Fruit fly (Drosophila melanogaster) whole organism, embryonic: ENCODE measurements around the gene obst-F.

Experiments used
- CG10321 ChIP-seq: fragments of 200-800 bp; sonication (Bioruptor generic); IDR thresholded peaks from 2 replicates; pipeline ENCODE4 v1.3.6; 2022; ENCODE audit warnings: missing biosample characterization, missing genetic modification characterization
- CG10543 ChIP-seq: fragments of 200-800 bp; sonication (Bioruptor generic); optimal IDR thresholded peaks from 3 replicates; lab custom pipeline; 2017; ENCODE audit warnings: missing biosample characterization, mild to moderate bottlenecking, missing genetic modification characterization, moderate library complexity
- CG10979 ChIP-seq: fragments of 200-800 bp; sonication (Bioruptor generic); optimal IDR thresholded peaks from 2 replicates; lab custom pipeline; 2018; ENCODE audit warnings: missing biosample characterization, mild to moderate bottlenecking, missing genetic modification characterization, moderate library complexity
- CG11504 ChIP-seq: fragments of 200-800 bp; sonication (Bioruptor generic); optimal IDR thresholded peaks from 3 replicates; lab custom pipeline; 2019; ENCODE audit warnings: missing biosample characterization, mild to moderate bottlenecking, missing genetic modification characterization, moderate library complexity
- CG12769 ChIP-seq: fragments of 200-800 bp; sonication (Bioruptor generic); optimal IDR thresholded peaks from 2 replicates; lab custom pipeline; 2019; ENCODE audit warnings: missing biosample characterization, mild to moderate bottlenecking, missing genetic modification characterization, moderate library complexity
- CG17361 ChIP-seq: fragments of 200-800 bp; sonication (Bioruptor generic); IDR thresholded peaks from 3 replicates; pipeline ENCODE4 v1.3.6; 2022; ENCODE audit warnings: missing biosample characterization, missing genetic modification characterization
- CG18764 ChIP-seq: fragments of 200-800 bp; sonication (Bioruptor generic); optimal IDR thresholded peaks from 3 replicates; lab custom pipeline; 2016; ENCODE audit warnings: missing biosample characterization, missing genetic modification characterization
- CG34376 ChIP-seq: fragments of 200-800 bp; sonication (Bioruptor generic); optimal IDR thresholded peaks from 2 replicates; lab custom pipeline; 2018; ENCODE audit warnings: missing biosample characterization, mild to moderate bottlenecking, missing genetic modification characterization
- CG34422 ChIP-seq: fragments of 200-800 bp; sonication (Bioruptor generic); IDR thresholded peaks from 3 replicates; pipeline ENCODE4 v1.3.6; 2022; ENCODE audit warnings: missing biosample characterization, missing genetic modification characterization
- CG5180 ChIP-seq: fragments of 200-800 bp; sonication (Bioruptor generic); optimal IDR thresholded peaks from 3 replicates; lab custom pipeline; 2017; ENCODE audit warnings: missing biosample characterization, missing genetic modification characterization, mild to moderate bottlenecking, moderate library complexity, missing genetic modification reagents
- CG9932 ChIP-seq: fragments of 200-800 bp; sonication (Bioruptor generic); IDR thresholded peaks from 2 replicates; pipeline ENCODE4 v1.3.6; 2022; ENCODE audit warnings: missing biosample characterization, missing genetic modification characterization
- Ets65A ChIP-seq: fragments of 200-800 bp; sonication (Bioruptor generic); peaks from one replicate; lab custom pipeline; 2016; ENCODE audit warnings: missing biosample characterization, missing genetic modification characterization
- GATAe ChIP-seq: fragments of 200-800 bp; sonication (Bioruptor generic); conservative IDR thresholded peaks from 2 replicates; pipeline ENCODE4 v1.3.6; 2022; ENCODE audit warnings: missing biosample characterization, missing genetic modification characterization
- Gsc ChIP-seq: fragments of 200-800 bp; sonication (Bioruptor generic); IDR thresholded peaks from 2 replicates; pipeline ENCODE4 v1.3.6; 2022; ENCODE audit warnings: missing biosample characterization, missing genetic modification characterization
- H2.0 ChIP-seq: fragments of 200-800 bp; sonication (Bioruptor generic); IDR thresholded peaks from 2 replicates; pipeline ENCODE4 v1.3.6; 2022; ENCODE audit warnings: missing biosample characterization, missing genetic modification characterization
- HmgZ ChIP-seq: fragments of 200-800 bp; sonication (Bioruptor generic); optimal IDR thresholded peaks from 2 replicates; lab custom pipeline; 2018; ENCODE audit warnings: missing biosample characterization, mild to moderate bottlenecking, missing genetic modification characterization
- Hmx ChIP-seq: fragments of 200-800 bp; sonication (Bioruptor generic); optimal IDR thresholded peaks from 2 replicates; lab custom pipeline; 2016; ENCODE audit warnings: missing biosample characterization, missing genetic modification characterization
- Hr3 ChIP-seq: fragments of 200-800 bp; sonication (Bioruptor generic); optimal IDR thresholded peaks from 3 replicates; lab custom pipeline; 2016; ENCODE audit warnings: missing biosample characterization, missing genetic modification characterization
- Hr51 ChIP-seq, 2 experiments: fragments of 200-800 bp; sonication (Bioruptor generic); optimal IDR thresholded peaks; 2 replicates in 1 of 2; 3 replicates in 1 of 2; lab custom pipeline; 2016 to 2018; ENCODE audit warnings: missing biosample characterization in 2 of 2, missing genetic modification characterization in 2 of 2, mild to moderate bottlenecking in 1 of 2, moderate library complexity in 1 of 2
- Med ChIP-seq: fragments of 200-800 bp; sonication (Bioruptor generic); peaks from one replicate; lab custom pipeline; 2016; ENCODE audit warnings: missing biosample characterization, missing genetic modification characterization, mild to moderate bottlenecking, inconsistent platforms, moderate library complexity
- Pdp1 ChIP-seq, 2 experiments: fragments of 200-800 bp; sonication (Bioruptor generic); optimal IDR thresholded peaks; 3 replicates each; lab custom pipeline; 2016; ENCODE audit warnings: missing biosample characterization in 2 of 2, missing genetic modification characterization in 2 of 2, mild to moderate bottlenecking in 1 of 2, moderate library complexity in 1 of 2
- Ptx1 ChIP-seq: fragments of 200-800 bp; sonication (Bioruptor generic); IDR thresholded peaks from 2 replicates; pipeline ENCODE4 v1.3.6; 2022; ENCODE audit warnings: missing biosample characterization, missing genetic modification characterization
- Rfx ChIP-seq: fragments of 200-800 bp; sonication (Bioruptor generic); IDR thresholded peaks from 2 replicates; pipeline ENCODE4 v1.3.6; 2022; ENCODE audit warnings: missing biosample characterization, missing genetic modification characterization
- Stat92E ChIP-seq, 3 experiments: fragments of >200 bp in 2 of 3; fragments of 200-800 bp in 1 of 3; sonication (Bioruptor generic) in 1 of 3; optimal IDR thresholded peaks; 2 replicates each; lab custom pipeline; 2017 to 2019; ENCODE audit warnings: missing biosample characterization in 3 of 3, missing genetic modification characterization in 3 of 3, mild to moderate bottlenecking in 1 of 3, moderate library complexity in 1 of 3
- Xbp1 ChIP-seq: fragments of 200-800 bp; sonication (Bioruptor generic); optimal IDR thresholded peaks from 3 replicates; lab custom pipeline; 2016; ENCODE audit warnings: missing biosample characterization, mild to moderate bottlenecking, missing genetic modification characterization
- bcd ChIP-seq: fragments of 200-800 bp; sonication (Bioruptor generic); optimal IDR thresholded peaks from 2 replicates; lab custom pipeline; 2017; ENCODE audit warnings: missing biosample characterization, mild to moderate bottlenecking, missing genetic modification characterization
- caup ChIP-seq: fragments of 200-800 bp; sonication (Bioruptor generic); optimal IDR thresholded peaks from 3 replicates; lab custom pipeline; 2017; ENCODE audit warnings: missing biosample characterization, mild to moderate bottlenecking, missing genetic modification characterization, moderate library complexity; ENCODE audit not compliant: severe bottlenecking
- chinmo ChIP-seq: fragments of 200-800 bp; sonication (Bioruptor generic); IDR thresholded peaks from 4 replicates; pipeline ENCODE4 v1.3.6; 2022; ENCODE audit warnings: missing biosample characterization, missing genetic modification characterization; ENCODE audit not compliant: partially characterized antibody
- exex ChIP-seq: fragments of 200-800 bp; sonication (Bioruptor generic); optimal IDR thresholded peaks from 4 replicates; lab custom pipeline; 2018; ENCODE audit warnings: missing biosample characterization, mild to moderate bottlenecking, missing genetic modification characterization, moderate library complexity
- fd64A ChIP-seq: fragments of 200-800 bp; sonication (Bioruptor generic); optimal IDR thresholded peaks from 3 replicates; lab custom pipeline; 2018; ENCODE audit warnings: missing biosample characterization, mild to moderate bottlenecking, missing genetic modification characterization
- gem ChIP-seq: fragments of 200-800 bp; sonication (Bioruptor generic); optimal IDR thresholded peaks from 2 replicates; lab custom pipeline; 2019; ENCODE audit warnings: missing biosample characterization, mild to moderate bottlenecking, missing genetic modification characterization, moderate library complexity
- gfzf ChIP-seq: fragments of 200-800 bp; sonication (Bioruptor generic); optimal IDR thresholded peaks from 2 replicates; lab custom pipeline; 2016; ENCODE audit warnings: missing biosample characterization, mild to moderate bottlenecking, missing genetic modification characterization, moderate library complexity
- grau ChIP-seq: fragments of 200-800 bp; optimal IDR thresholded peaks from 3 replicates; lab custom pipeline; 2019; ENCODE audit warnings: missing biosample characterization, mild to moderate bottlenecking, missing genetic modification characterization, moderate library complexity
- lab ChIP-seq: fragments of 200-800 bp; sonication (Bioruptor generic); optimal IDR thresholded peaks from 3 replicates; lab custom pipeline; 2017; ENCODE audit warnings: missing biosample characterization, missing genetic modification characterization, mild to moderate bottlenecking, moderate library complexity, missing genetic modification reagents
- pan ChIP-seq, 4 experiments: fragments of >200 bp in 3 of 4; fragments of 200-800 bp in 1 of 4; sonication (Bioruptor generic) in 1 of 4; optimal IDR thresholded peaks in 3 of 4; IDR thresholded peaks in 1 of 4; 2 replicates each; pipeline versions ENCODE4 v1.3.6 to Lab custom; 2017 to 2022; ENCODE audit warnings: missing biosample characterization in 2 of 4, missing genetic modification characterization in 2 of 4, mixed read lengths in 1 of 4
- row ChIP-seq: fragments of 200-800 bp; sonication (Bioruptor generic); IDR thresholded peaks from 3 replicates; pipeline ENCODE4 v1.3.6; 2022; ENCODE audit warnings: missing biosample characterization, missing genetic modification characterization
- sug ChIP-seq: fragments of 200-800 bp; optimal IDR thresholded peaks from 2 replicates; lab custom pipeline; 2019; ENCODE audit warnings: missing biosample characterization, mild to moderate bottlenecking, missing genetic modification characterization, moderate library complexity
- tgo ChIP-seq: fragments of 200-800 bp; sonication (Bioruptor generic); IDR thresholded peaks from 3 replicates; pipeline ENCODE4 v1.3.6; 2022; ENCODE audit warnings: missing biosample characterization, missing genetic modification characterization
- tup ChIP-seq: fragments of 200-800 bp; sonication (Bioruptor generic); optimal IDR thresholded peaks from 2 replicates; lab custom pipeline; 2016; ENCODE audit warnings: missing biosample characterization, mild to moderate bottlenecking, missing genetic modification characterization, moderate library complexity
- wek ChIP-seq: fragments of 200-800 bp; sonication (Bioruptor generic); optimal IDR thresholded peaks from 3 replicates; lab custom pipeline; 2018; ENCODE audit warnings: missing biosample characterization, mild to moderate bottlenecking, missing genetic modification characterization, moderate library complexity

Gene obst-F

dm6 chr3L:20193748-20194058 is 7.7 kb downstream of the obst-F start (continued):
- TF ChIP-seq sug (tag; lab: Kevin White, UChicago) = peak; percentile 73
- peak; percentile 90 for TF ChIP-seq CG34376
- no peak for TF ChIP-seq lab (GFP tag; lab: Kevin White, UChicago)
- TF ChIP-seq exex (tag; lab: Kevin White, UChicago) = peak; percentile 97
- TF ChIP-seq CG17361 (GFP tag; lab: Robert Waterston, UW) = no peak
- no peak for TF ChIP-seq CG10321 (GFP tag; lab: Robert Waterston, UW)

- no peak for TF ChIP-seq wek (GFP tag; lab: Kevin White, UChicago)
- peak; percentile 24; the same call in 1 of the 2 replicates for TF ChIP-seq CG9932 (GFP tag; lab: Robert Waterston, UW)
- peak; percentile 59 for TF ChIP-seq grau (tag; lab: Kevin White, UChicago)
- TF ChIP-seq gem (tag; lab: Kevin White, UChicago) = peak; percentile 22
- no peak for TF ChIP-seq H2.0
- no peak for TF ChIP-seq Gsc (GFP tag; lab: Robert Waterston, UW)
- TF ChIP-seq CG12769 (tag; lab: Kevin White, UChicago) = peak; percentile 52
- TF ChIP-seq tup (GFP tag; lab: Kevin White, UChicago) = no peak
- no peak for TF ChIP-seq gfzf (GFP tag; lab: Kevin White, UChicago)
- TF ChIP-seq chinmo (GFP tag; lab: Robert Waterston, UW) = 0 out of 4 replicates have a peak, but pooled peaks have one; percentile 51
- TF ChIP-seq caup (GFP tag; lab: Kevin White, UChicago) = no peak
- peak in 1 of 2 experiments; percentile 72 for TF ChIP-seq Pdp1 (GFP tag; optimal IDR thresholded peaks at IDR 0.05; lab: Kevin White, UChicago)
- TF ChIP-seq Ets65A (GFP tag; lab: Kevin White, UChicago) = peak; percentile 61
- TF ChIP-seq CG10543 (GFP tag; lab: Kevin White, UChicago) = peak; percentile 35
- TF ChIP-seq CG11504 (tag; lab: Kevin White, UChicago) = peak; percentile 21
- 0 out of 3 replicates have a peak, but pooled peaks have one; percentile 15 for TF ChIP-seq tgo (GFP tag; lab: Robert Waterston, UW)
- 0 out of 3 replicates have a peak, but pooled peaks have one; percentile 7 for TF ChIP-seq CG34422 (GFP tag; lab: Robert Waterston, UW)
- TF ChIP-seq CG5180 = peak; percentile 90
- no peak for TF ChIP-seq pan (optimal IDR thresholded peaks at IDR 0.05; lab: Kevin White, UChicago)
- TF ChIP-seq pan (GFP tag; optimal IDR thresholded peaks at IDR 0.05 in 1 of 2, IDR thresholded peaks at IDR 0.05 in 1 of 2) = peak in 1 of 2 experiments; percentile 30
- TF ChIP-seq Med (GFP tag; lab: Kevin White, UChicago) = peak; percentile 57
- TF ChIP-seq Hr3 (GFP tag; lab: Kevin White, UChicago) = no peak
- TF ChIP-seq HmgZ (tag; lab: Kevin White, UChicago) = peak; percentile 40
- TF ChIP-seq CG18764 (GFP tag; lab: Kevin White, UChicago) = no peak
- TF ChIP-seq Hr51 (GFP tag; optimal IDR thresholded peaks at IDR 0.05; lab: Kevin White, UChicago) = peak in 1 of 2 experiments; percentile 6
- TF ChIP-seq Xbp1 (GFP tag; lab: Kevin White, UChicago) = peak; percentile 35
- TF ChIP-seq CG10979 (tag; lab: Kevin White, UChicago) = no peak
- TF ChIP-seq bcd = no peak
- TF ChIP-seq row (GFP tag; lab: Robert Waterston, UW) = peak; percentile 27; the same call in 1 of the 3 replicates
- TF ChIP-seq Stat92E (GFP tag; optimal IDR thresholded peaks at IDR 0.05; lab: Kevin White, UChicago) = peak in 1 of 3 experiments; percentile 46
- TF ChIP-seq Hmx (GFP tag; lab: Kevin White, UChicago) = no peak
- TF ChIP-seq fd64A (GFP tag; lab: Kevin White, UChicago) = no peak
- TF ChIP-seq Ptx1 (GFP tag; lab: Robert Waterston, UW) = 0 out of 2 replicates have a peak, but pooled peaks have one; percentile 15
- TF ChIP-seq Rfx (GFP tag; lab: Robert Waterston, UW) = no peak
- TF ChIP-seq GATAe = 0 out of 2 replicates have a peak, but pooled peaks have one; percentile 48
- TF ChIP-seq, all 482 proteins: peak for 21
Measured at dm6 chr3L:20192872-20193747, 8.3 kb downstream of the obst-F start.
